Fruit fly (Drosophila melanogaster): ENCODE measurements around the gene ZnT77C.

The ZnT77C gene

dm6 chr3L:20474789-20475208, 19.9 kb downstream of the ZnT77C start:
- TF ChIP-seq D1 (tag; optimal IDR thresholded peaks at IDR 0.05) (peak; percentile 75), CG17806 (tag; optimal IDR thresholded peaks at IDR 0.05) (peak; percentile 84), CG8301 (tag; optimal IDR thresholded peaks at IDR 0.05) (peak; percentile 81), CG32121 (GFP tag; IDR thresholded peaks at IDR 0.05) (no peak), rn (GFP tag; IDR thresholded peaks at IDR 0.05) (no peak), CG15710 (tag; optimal IDR thresholded peaks at IDR 0.05) (peak; percentile 73), CG34367 (tag; optimal IDR thresholded peaks at IDR 0.05) (peak; percentile 59), CG8159 (tag; optimal IDR thresholded peaks at IDR 0.05) (peak; percentile 80), Snoo (tag; optimal IDR thresholded peaks at IDR 0.05) (peak; percentile 83), Pif1B (GFP tag; optimal IDR thresholded peaks at IDR 0.05) (peak; percentile 83), CG4496 (GFP tag; IDR thresholded peaks at IDR 0.05) (no peak), Pif1A (GFP tag; optimal IDR thresholded peaks at IDR 0.05) (peak; percentile 90), CG10348 (GFP tag; IDR thresholded peaks at IDR 0.05) (no peak), CG14655 (GFP tag; optimal IDR thresholded peaks at IDR 0.05) (peak; percentile 83), CG9948 (tag; optimal IDR thresholded peaks at IDR 0.05) (peak; percentile 64), CG12605 (GFP tag; IDR thresholded peaks at IDR 0.05) (no peak), gl (tag; optimal IDR thresholded peaks at IDR 0.05) (peak; percentile 47), fd96Ca (GFP tag; IDR thresholded peaks at IDR 0.05) (no peak)

dm6 chr3L:20474197-20474788, 20.4 kb downstream of the ZnT77C start, which contains the start of gene isoQC:
Gene isoQC, plus strand, starts transcription at chr3L:20474466.
- TF ChIP-seq CG15710 (tag; optimal IDR thresholded peaks at IDR 0.05) (no peak), CG34367 (tag; optimal IDR thresholded peaks at IDR 0.05) (no peak), CG9948 (tag; optimal IDR thresholded peaks at IDR 0.05) (no peak), CG4496 (GFP tag; IDR thresholded peaks at IDR 0.05) (no peak), CG12605 (GFP tag; IDR thresholded peaks at IDR 0.05) (no peak), fd96Ca (GFP tag; IDR thresholded peaks at IDR 0.05) (no peak), D1 (tag; optimal IDR thresholded peaks at IDR 0.05) (no peak), CG13204 (GFP tag; optimal IDR thresholded peaks at IDR 0.05) (no peak), CG14655 (GFP tag; optimal IDR thresholded peaks at IDR 0.05) (no peak), CG10348 (GFP tag; IDR thresholded peaks at IDR 0.05) (no peak), Pif1B (GFP tag; optimal IDR thresholded peaks at IDR 0.05) (no peak), CG8159 (tag; optimal IDR thresholded peaks at IDR 0.05) (no peak), CG8301 (tag; optimal IDR thresholded peaks at IDR 0.05) (no peak), EcR (GFP tag; optimal IDR thresholded peaks at IDR 0.05) (no peak), Snoo (tag; optimal IDR thresholded peaks at IDR 0.05) (no peak), Pif1A (GFP tag; optimal IDR thresholded peaks at IDR 0.05) (no peak)

- TF ChIP-seq CG8159 (tag; optimal IDR thresholded peaks at IDR 0.05) (peak; percentile 81), D1 (tag; optimal IDR thresholded peaks at IDR 0.05) (peak; percentile 18), Ets98B (GFP tag; IDR thresholded peaks at IDR 0.05) (peak; percentile 67), gl (tag; optimal IDR thresholded peaks at IDR 0.05) (no peak), CG10348 (GFP tag; IDR thresholded peaks at IDR 0.05) (no peak), EcR (GFP tag; optimal IDR thresholded peaks at IDR 0.05) (no peak), CG9948 (tag; optimal IDR thresholded peaks at IDR 0.05) (peak; percentile 74), fd96Ca (GFP tag; IDR thresholded peaks at IDR 0.05) (peak; percentile 57; the same call in 2 of the 3 replicates), CG17806 (tag; optimal IDR thresholded peaks at IDR 0.05) (peak; percentile 72), CG15710 (tag; optimal IDR thresholded peaks at IDR 0.05) (peak; percentile 82), Pif1A (GFP tag; optimal IDR thresholded peaks at IDR 0.05) (peak; percentile 52), CG4496 (GFP tag; IDR thresholded peaks at IDR 0.05) (peak; percentile 88), CG34367 (tag; optimal IDR thresholded peaks at IDR 0.05) (peak; percentile 71), CG12605 (GFP tag; IDR thresholded peaks at IDR 0.05) (peak; percentile 64), rn (GFP tag; IDR thresholded peaks at IDR 0.05) (peak; percentile 61), CG32121 (GFP tag; IDR thresholded peaks at IDR 0.05) (peak; percentile 80), CG8301 (tag; optimal IDR thresholded peaks at IDR 0.05) (peak; percentile 65), CG14655 (GFP tag; optimal IDR thresholded peaks at IDR 0.05) (peak; percentile 77), Pif1B (GFP tag; optimal IDR thresholded peaks at IDR 0.05) (peak; percentile 51), CG13204 (GFP tag; optimal IDR thresholded peaks at IDR 0.05) (no peak), Snoo (tag; optimal IDR thresholded peaks at IDR 0.05) (peak; percentile 72)
These were observed 21.5 kb downstream of the ZnT77C start, which contains the start of the genes CG32428 and CG5969 for dm6 chr3L:20473021-20473799. Gene CG32428, minus strand, starts transcription at chr3L:20473723. Gene CG5969, plus strand, starts transcription at chr3L:20473783.

dm6 chr3L:20472607-20473006, 22.1 kb downstream of the ZnT77C start:
- TF ChIP-seq EcR (GFP tag; optimal IDR thresholded peaks at IDR 0.05) = peak; percentile 33
- no peak for TF ChIP-seq CG14655 (GFP tag; optimal IDR thresholded peaks at IDR 0.05)

dm6 chr3L:20471499-20472313, 23.0 kb downstream of the ZnT77C start:
- no peak for TF ChIP-seq CG13204 (GFP tag; optimal IDR thresholded peaks at IDR 0.05)
- TF ChIP-seq Ets98B (GFP tag; IDR thresholded peaks at IDR 0.05) = no peak
- peak; percentile 9 for TF ChIP-seq gl (tag; optimal IDR thresholded peaks at IDR 0.05)
- TF ChIP-seq CG8301 (tag; optimal IDR thresholded peaks at IDR 0.05) = no peak
- no peak for TF ChIP-seq CG32121 (GFP tag; IDR thresholded peaks at IDR 0.05)
- TF ChIP-seq CG17806 (tag; optimal IDR thresholded peaks at IDR 0.05) = peak; percentile 26
- TF ChIP-seq rn (GFP tag; IDR thresholded peaks at IDR 0.05) = no peak
- peak; percentile 41; the same call in 2 of the 3 replicates for TF ChIP-seq CG4496 (GFP tag; IDR thresholded peaks at IDR 0.05)
- peak; percentile 40 for TF ChIP-seq Pif1B (GFP tag; optimal IDR thresholded peaks at IDR 0.05)
- 0 out of 2 replicates have a peak, but pooled peaks have one; percentile 11 for TF ChIP-seq CG12605 (GFP tag; IDR thresholded peaks at IDR 0.05)
- TF ChIP-seq CG10348 (GFP tag; IDR thresholded peaks at IDR 0.05) = no peak
- peak; percentile 51 for TF ChIP-seq CG15710 (tag; optimal IDR thresholded peaks at IDR 0.05)
- TF ChIP-seq CG8159 (tag; optimal IDR thresholded peaks at IDR 0.05) = peak; percentile 61
- TF ChIP-seq Pif1A (GFP tag; optimal IDR thresholded peaks at IDR 0.05) = peak; percentile 31
- TF ChIP-seq EcR (GFP tag; optimal IDR thresholded peaks at IDR 0.05) = peak; percentile 69
- TF ChIP-seq CG9948 (tag; optimal IDR thresholded peaks at IDR 0.05) = peak; percentile 37
- peak; percentile 49 for TF ChIP-seq D1 (tag; optimal IDR thresholded peaks at IDR 0.05)
- TF ChIP-seq CG14655 (GFP tag; optimal IDR thresholded peaks at IDR 0.05) = peak; percentile 9
